Worm (Caenorhabditis elegans) whole organism, L4/young adult: ENCODE results near the gene C05E7.3.

ENCODE experiments used
- W03F9.2 ChIP-seq: fragments of 150-350 bp; optimal IDR thresholded peaks from 2 replicates; lab custom pipeline; 2014; ENCODE audit warnings: missing biosample characterization, missing genetic modification characterization
- dao-5 ChIP-seq: sonication (generic microtip); optimal IDR thresholded peaks from 2 replicates; lab custom pipeline; 2016; ENCODE audit warnings: missing genotype, missing genetic modification characterization, moderate library complexity, missing compliant biosample characterization
- him-1 ChIP-seq: sonication (generic microtip); optimal IDR thresholded peaks from 2 replicates; lab custom pipeline; 2016; ENCODE audit warnings: missing genotype, missing genetic modification reagents, missing genetic modification characterization, missing compliant biosample characterization

- TF ChIP-seq him-1 = no peak
- TF ChIP-seq W03F9.2 (tag; lab: Kevin White, UChicago) = no peak
- no peak for TF ChIP-seq dao-5 (tag; lab: Kevin White, UChicago)
These were observed 32.1 kb upstream of the C05E7.3 start for ce11 chrX:12978569-12978968.
